Worm (Caenorhabditis elegans) whole organism, mixed stage, embryonic: ENCODE data around the gene F44F4.3.

Source experiments
- M03D4.4 ChIP-seq: sonication (generic microtip); optimal IDR thresholded peaks from 2 replicates; lab custom pipeline; 2017; ENCODE audit warnings: mild to moderate bottlenecking, missing genetic modification characterization, missing compliant biosample characterization
- bed-3 ChIP-seq: fragments of 200-800 bp; sonication (Bioruptor generic); optimal IDR thresholded peaks from 3 replicates; lab custom pipeline; 2018; ENCODE audit warnings: mild to moderate bottlenecking, missing genetic modification characterization, moderate library complexity, missing compliant biosample characterization
- blmp-1 ChIP-seq: fragments of 150-350 bp; optimal IDR thresholded peaks from 2 replicates; lab custom pipeline; 2014; ENCODE audit warnings: missing biosample characterization, missing genetic modification characterization
- ceh-39 ChIP-seq: fragments of 150-350 bp; optimal IDR thresholded peaks from 2 replicates; lab custom pipeline; 2014; ENCODE audit warnings: missing biosample characterization, missing genetic modification characterization
- ceh-43 ChIP-seq: fragments of 200-800 bp; sonication (Bioruptor generic); optimal IDR thresholded peaks from 2 replicates; lab custom pipeline; 2018; ENCODE audit warnings: mild to moderate bottlenecking, missing genetic modification characterization, moderate library complexity, missing compliant biosample characterization
- ceh-83 ChIP-seq: fragments of 200-800 bp; sonication (Bioruptor generic); optimal IDR thresholded peaks from 2 replicates; lab custom pipeline; 2018; ENCODE audit warnings: mild to moderate bottlenecking, missing genetic modification characterization, missing compliant biosample characterization
- ces-1 ChIP-seq: fragments of 150-350 bp; optimal IDR thresholded peaks from 2 replicates; lab custom pipeline; 2014; ENCODE audit warnings: missing biosample characterization, missing genetic modification reagents, missing genetic modification characterization
- cnd-1 ChIP-seq: fragments of 200-800 bp; sonication (Bioruptor generic); optimal IDR thresholded peaks from 2 replicates; lab custom pipeline; 2018; ENCODE audit warnings: mild to moderate bottlenecking, missing genetic modification characterization, missing compliant biosample characterization
- drap-1 ChIP-seq: fragments of 200-800 bp; sonication (Bioruptor generic); optimal IDR thresholded peaks from 3 replicates; lab custom pipeline; 2018; ENCODE audit warnings: mild to moderate bottlenecking, missing genetic modification characterization, missing compliant biosample characterization
- elt-1 ChIP-seq: sonication (generic microtip); optimal IDR thresholded peaks from 2 replicates; lab custom pipeline; 2017; ENCODE audit warnings: missing genetic modification characterization, mild to moderate bottlenecking, missing compliant biosample characterization, antibody characterized with exemption, moderate library complexity, borderline replicate concordance; ENCODE audit not compliant: insufficient read depth
- elt-3 ChIP-seq: fragments of 150-350 bp; optimal IDR thresholded peaks from 2 replicates; lab custom pipeline; 2014; ENCODE audit warnings: missing biosample characterization, missing genetic modification characterization
- flh-1 ChIP-seq: fragments of 200-800 bp; sonication (Bioruptor generic); optimal IDR thresholded peaks from 2 replicates; lab custom pipeline; 2018; ENCODE audit warnings: mild to moderate bottlenecking, missing genetic modification characterization, moderate library complexity, missing compliant biosample characterization
- ham-2 ChIP-seq: fragments of 200-800 bp; sonication (Bioruptor generic); optimal IDR thresholded peaks from 2 replicates; lab custom pipeline; 2018; ENCODE audit warnings: mild to moderate bottlenecking, missing genetic modification characterization, missing compliant biosample characterization
- hlh-1 ChIP-seq: fragments of 150-350 bp; optimal IDR thresholded peaks from 2 replicates; lab custom pipeline; 2014; ENCODE audit warnings: missing biosample characterization, missing genetic modification reagents, missing genetic modification characterization
- lin-13 ChIP-seq: fragments of 150-350 bp; optimal IDR thresholded peaks from 2 replicates; lab custom pipeline; 2014; ENCODE audit warnings: missing biosample characterization, missing genetic modification characterization
- lin-32 ChIP-seq: fragments of 200-800 bp; sonication (Bioruptor generic); optimal IDR thresholded peaks from 2 replicates; lab custom pipeline; 2018; ENCODE audit warnings: mild to moderate bottlenecking, missing genetic modification characterization, missing compliant biosample characterization
- lsy-2 ChIP-seq: fragments of 150-350 bp; optimal IDR thresholded peaks from 2 replicates; lab custom pipeline; 2014; ENCODE audit warnings: missing biosample characterization, missing genetic modification characterization
- mab-5 ChIP-seq: fragments of 150-350 bp; optimal IDR thresholded peaks from 2 replicates; lab custom pipeline; 2014; ENCODE audit warnings: missing biosample characterization, missing genetic modification characterization
- mep-1 ChIP-seq: fragments of 150-350 bp; optimal IDR thresholded peaks from 2 replicates; lab custom pipeline; 2017; ENCODE audit warnings: missing biosample characterization, missing genetic modification reagents, missing genetic modification characterization, inconsistent platforms
- mls-2 ChIP-seq: sonication (generic microtip); optimal IDR thresholded peaks from 2 replicates; lab custom pipeline; 2016; ENCODE audit warnings: mild to moderate bottlenecking, missing genetic modification characterization, moderate library complexity, missing compliant biosample characterization
- nhr-12 ChIP-seq: fragments of 150-350 bp; optimal IDR thresholded peaks from 2 replicates; lab custom pipeline; 2014; ENCODE audit warnings: missing biosample characterization, missing genetic modification characterization
- nhr-2 ChIP-seq: fragments of 150-350 bp; optimal IDR thresholded peaks from 2 replicates; lab custom pipeline; 2014; ENCODE audit warnings: missing biosample characterization, missing genetic modification characterization
- nhr-237 ChIP-seq: fragments of 150-350 bp; optimal IDR thresholded peaks from 2 replicates; lab custom pipeline; 2014; ENCODE audit warnings: missing biosample characterization, missing genetic modification characterization
- nhr-28 ChIP-seq: fragments of 150-350 bp; optimal IDR thresholded peaks from 2 replicates; lab custom pipeline; 2014; ENCODE audit warnings: missing biosample characterization, missing genetic modification characterization
- nhr-76 ChIP-seq: sonication (generic microtip); optimal IDR thresholded peaks from 2 replicates; lab custom pipeline; 2017; ENCODE audit warnings: missing biosample characterization, missing genetic modification characterization
- pha-4 ChIP-seq: fragments of 150-350 bp; optimal IDR thresholded peaks from 2 replicates; lab custom pipeline; 2018; ENCODE audit warnings: missing biosample characterization, missing genetic modification reagents, missing genetic modification characterization
- sem-2 ChIP-seq: fragments of 200-800 bp; sonication (Bioruptor generic); optimal IDR thresholded peaks from 2 replicates; lab custom pipeline; 2018; ENCODE audit warnings: mild to moderate bottlenecking, missing genetic modification characterization, missing compliant biosample characterization
- snpc-4 ChIP-seq: fragments of 150-350 bp; optimal IDR thresholded peaks from 2 replicates; lab custom pipeline; 2014; ENCODE audit warnings: missing biosample characterization, missing genetic modification characterization
- sptf-1 ChIP-seq: sonication (generic microtip); optimal IDR thresholded peaks from 2 replicates; lab custom pipeline; 2017; ENCODE audit warnings: mild to moderate bottlenecking, missing genetic modification characterization, moderate library complexity, missing compliant biosample characterization
- tbx-8 ChIP-seq: fragments of 200-800 bp; sonication (Bioruptor generic); optimal IDR thresholded peaks from 2 replicates; lab custom pipeline; 2018; ENCODE audit warnings: mild to moderate bottlenecking, missing genetic modification characterization, moderate library complexity, missing compliant biosample characterization
- unc-120 ChIP-seq: sonication (generic microtip); optimal IDR thresholded peaks from 2 replicates; lab custom pipeline; 2017; ENCODE audit warnings: missing genetic modification characterization, missing compliant biosample characterization; ENCODE audit not compliant: poor library complexity, severe bottlenecking
- unc-39 ChIP-seq: fragments of 150-350 bp; optimal IDR thresholded peaks from 2 replicates; lab custom pipeline; 2014; ENCODE audit warnings: missing biosample characterization, missing genetic modification characterization
- unc-62 ChIP-seq: fragments of 150-350 bp; optimal IDR thresholded peaks from 2 replicates; lab custom pipeline; 2014; ENCODE audit warnings: missing biosample characterization, missing genetic modification reagents, missing genetic modification characterization
- zip-8 ChIP-seq: fragments of 150-350 bp; optimal IDR thresholded peaks from 2 replicates; lab custom pipeline; 2014; ENCODE audit warnings: missing biosample characterization, missing genetic modification characterization
- ztf-11 ChIP-seq: fragments of 150-350 bp; optimal IDR thresholded peaks from 2 replicates; lab custom pipeline; 2014; ENCODE audit warnings: missing biosample characterization, missing genetic modification characterization

The F44F4.3 gene

ce11 chrII:10852880-10853279, 32.8 kb downstream of the F44F4.3 start:
- TF ChIP-seq blmp-1: no peak
- no peak for TF ChIP-seq ztf-11 (tag; lab: Kevin White, UChicago)
- no peak for TF ChIP-seq mab-5
- TF ChIP-seq drap-1 (GFP tag; lab: Kevin White, UChicago): no peak
- no peak for TF ChIP-seq bed-3
- no peak for TF ChIP-seq sem-2
- no peak for TF ChIP-seq nhr-12
- no peak for TF ChIP-seq lin-13
- no peak for TF ChIP-seq flh-1 (GFP tag; lab: Kevin White, UChicago)
- no peak for TF ChIP-seq mep-1
- TF ChIP-seq nhr-237: no peak
- TF ChIP-seq nhr-76 (tag; lab: Kevin White, UChicago): no peak
- no peak for TF ChIP-seq elt-3 (tag; lab: Kevin White, UChicago)

DNA sequence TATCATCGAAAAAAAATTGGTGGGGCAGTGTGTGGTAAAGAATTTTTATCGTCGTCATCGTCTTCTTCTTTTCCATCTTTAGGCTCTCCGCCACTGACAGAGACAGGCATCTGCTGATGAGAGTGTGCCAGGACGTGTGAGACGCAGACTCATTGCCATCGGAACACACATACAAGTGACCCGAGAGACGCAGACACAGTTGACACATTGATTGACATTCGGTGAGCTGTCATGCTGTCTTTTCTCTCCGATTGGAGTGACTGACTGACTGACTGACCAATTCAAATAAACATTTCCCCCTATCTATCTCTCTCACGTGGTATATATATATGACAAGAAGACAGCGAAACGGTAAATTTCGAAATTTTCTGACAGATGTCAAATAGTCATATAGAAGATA, 34.6 kb downstream of the F44F4.3 start:
- TF ChIP-seq elt-3 (tag; lab: Kevin White, UChicago) (no peak), nhr-28 (tag; lab: Kevin White, UChicago) (no peak), lsy-2 (tag; lab: Kevin White, UChicago) (peak; percentile 3), unc-62 (GFP tag; lab: Kevin White, UChicago) (peak; percentile 100), mep-1 (peak; percentile 8), sem-2 (no peak), pha-4 (tag; lab: Kevin White, UChicago) (peak; percentile 43), cnd-1 (tag; lab: Kevin White, UChicago) (no peak), ceh-83 (GFP tag; lab: Kevin White, UChicago) (no peak), lin-13 (no peak), unc-120 (tag; lab: Kevin White, UChicago) (peak; percentile 53)
- TF ChIP-seq, all 35 proteins: peak for 5

ce11 chrII:10849903-10850302, 35.8 kb downstream of the F44F4.3 start, which contains the start of gene M106.2:
Gene M106.2 (minus strand): TSS chrII:10850003.
- TF ChIP-seq nhr-237 (no peak), ces-1 (GFP tag; lab: Kevin White, UChicago) (no peak), ceh-83 (GFP tag; lab: Kevin White, UChicago) (no peak), ztf-11 (tag; lab: Kevin White, UChicago) (no peak)

DNA sequence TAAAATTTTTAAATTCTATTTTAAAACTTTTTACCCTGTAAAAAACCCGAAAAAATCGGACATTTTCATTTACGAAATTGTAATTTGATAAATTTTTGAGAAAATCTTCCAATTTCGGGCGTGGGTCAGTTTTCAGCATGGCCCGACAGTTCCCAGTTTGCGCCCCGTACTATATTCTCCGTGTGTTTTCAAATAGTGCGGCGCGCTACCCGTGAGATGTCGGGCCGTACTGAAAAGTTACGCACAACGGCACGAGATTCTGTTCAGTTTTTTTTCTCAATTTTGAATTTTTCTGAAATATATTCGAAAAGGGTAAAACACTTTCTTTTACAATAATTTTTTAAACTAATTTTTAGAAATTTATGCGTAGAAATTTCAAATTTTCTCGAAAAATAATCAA, 38.7 kb downstream of the F44F4.3 start:
- TF ChIP-seq lin-32 (GFP tag; lab: Kevin White, UChicago): no peak
- no peak for TF ChIP-seq nhr-12
- TF ChIP-seq unc-120 (tag; lab: Kevin White, UChicago): no peak
- TF ChIP-seq pha-4 (tag; lab: Kevin White, UChicago): no peak
- TF ChIP-seq unc-39: no peak
- no peak for TF ChIP-seq sem-2
- TF ChIP-seq bed-3: no peak
- TF ChIP-seq sptf-1 (tag; lab: Kevin White, UChicago): no peak
- TF ChIP-seq, all 35 proteins: peak for 0

DNA sequence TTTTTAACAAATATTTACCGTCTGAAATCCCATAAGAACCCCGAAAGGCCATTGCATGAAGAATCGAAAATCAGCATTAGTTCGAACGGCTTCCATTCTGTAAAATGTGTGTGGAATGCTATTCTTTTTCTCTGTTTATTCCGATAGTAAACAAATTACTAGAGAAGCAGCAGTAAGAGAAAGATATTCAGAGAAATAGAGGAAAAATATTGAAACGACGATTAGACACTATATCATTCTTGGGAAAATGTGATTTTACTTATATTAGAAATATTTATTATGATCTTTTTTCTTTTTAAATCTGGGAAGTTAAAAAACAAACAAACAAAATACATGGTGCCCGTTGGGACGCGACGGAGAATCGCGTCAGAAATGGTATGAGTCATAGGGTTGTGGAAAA, 42.2 kb downstream of the F44F4.3 start, which contains the start of gene M106.8:
M106.8 (minus strand) TSS at position 101 of the 400 bp plus-strand sequence.
- TF ChIP-seq M03D4.4 (tag; lab: Kevin White, UChicago) (no peak), nhr-28 (tag; lab: Kevin White, UChicago) (no peak), unc-62 (GFP tag; lab: Kevin White, UChicago) (no peak)

- TF ChIP-seq cnd-1 (tag; lab: Kevin White, UChicago) (peak; percentile 97), M03D4.4 (tag; lab: Kevin White, UChicago) (peak; percentile 95), ham-2 (GFP tag; lab: Kevin White, UChicago) (peak; percentile 91), nhr-12 (no peak), lin-32 (GFP tag; lab: Kevin White, UChicago) (peak; percentile 90), blmp-1 (no peak), nhr-2 (tag; lab: Kevin White, UChicago) (no peak), nhr-76 (tag; lab: Kevin White, UChicago) (no peak), zip-8 (tag; lab: Kevin White, UChicago) (no peak), ztf-11 (tag; lab: Kevin White, UChicago) (peak; percentile 49), unc-120 (tag; lab: Kevin White, UChicago) (peak; percentile 84), unc-39 (peak; percentile 43), ceh-39 (tag; lab: Kevin White, UChicago) (peak; percentile 33), elt-1 (tag; lab: Kevin White, UChicago) (no peak), mep-1 (peak; percentile 23), nhr-28 (tag; lab: Kevin White, UChicago) (peak; percentile 63), drap-1 (GFP tag; lab: Kevin White, UChicago) (peak; percentile 94), pha-4 (tag; lab: Kevin White, UChicago) (peak; percentile 83), elt-3 (tag; lab: Kevin White, UChicago) (no peak), ces-1 (GFP tag; lab: Kevin White, UChicago) (no peak), nhr-237 (no peak), sptf-1 (tag; lab: Kevin White, UChicago) (peak; percentile 96), lsy-2 (tag; lab: Kevin White, UChicago) (peak; percentile 59), ceh-83 (GFP tag; lab: Kevin White, UChicago) (peak; percentile 99), bed-3 (peak; percentile 82), ceh-43 (GFP tag; lab: Kevin White, UChicago) (peak; percentile 92), mab-5 (no peak), tbx-8 (GFP tag; lab: Kevin White, UChicago) (peak; percentile 97), hlh-1 (tag; lab: Kevin White, UChicago) (peak; percentile 23), lin-13 (peak; percentile 74), sem-2 (peak; percentile 94), flh-1 (GFP tag; lab: Kevin White, UChicago) (peak; percentile 83), unc-62 (GFP tag; lab: Kevin White, UChicago) (peak; percentile 12), snpc-4 (tag; lab: Kevin White, UChicago) (no peak), mls-2 (tag; lab: Kevin White, UChicago) (peak; percentile 98)
- TF ChIP-seq, all 35 proteins: peak for 24
These were observed 45.7 kb downstream of the F44F4.3 start for ce11 chrII:10840067-10840466.
